Worm (Caenorhabditis elegans) whole organism, young adult: Measurements from ENCODE around the gene algn-9.

Source experiments
- B0035.1 ChIP-seq: sonication (generic microtip); optimal IDR thresholded peaks from 2 replicates; lab custom pipeline; 2016; ENCODE audit warnings: missing genetic modification characterization, mild to moderate bottlenecking, missing compliant biosample characterization, missing genotype, missing genetic modification reagents
- D2030.7 ChIP-seq: fragments of 200-800 bp; sonication (Bioruptor generic); IDR thresholded peaks from 2 replicates; pipeline ENCODE4 v1.3.6; 2022; ENCODE audit warnings: missing genetic modification reagents, missing genetic modification characterization, missing compliant biosample characterization
- F22D6.2 ChIP-seq: sonication (generic microtip); optimal IDR thresholded peaks from 2 replicates; lab custom pipeline; 2016; ENCODE audit warnings: mild to moderate bottlenecking, missing genetic modification characterization, missing compliant biosample characterization
- F23B12.7 ChIP-seq: sonication (generic microtip); optimal IDR thresholded peaks from 2 replicates; lab custom pipeline; 2017; ENCODE audit warnings: missing genetic modification characterization, mild to moderate bottlenecking, missing compliant biosample characterization, antibody characterized with exemption, moderate library complexity; ENCODE audit not compliant: insufficient read depth
- F33H1.4 ChIP-seq: fragments of 200-800 bp; sonication (Bioruptor generic); IDR thresholded peaks from 2 replicates; pipeline ENCODE4 v1.3.6; 2022; ENCODE audit warnings: missing genetic modification reagents, missing genetic modification characterization, missing compliant biosample characterization
- F57A8.1 ChIP-seq: fragments of 200-800 bp; sonication (Bioruptor generic); optimal IDR thresholded peaks from 2 replicates; lab custom pipeline; 2018; ENCODE audit warnings: mild to moderate bottlenecking, missing genetic modification characterization, moderate library complexity, missing compliant biosample characterization
- Y53G8AR.9 ChIP-seq: fragments of 200-800 bp; sonication (Bioruptor generic); conservative IDR thresholded peaks from 2 replicates; pipeline ENCODE4 v1.3.6; 2022; ENCODE audit warnings: missing genetic modification reagents, missing genetic modification characterization, missing compliant biosample characterization
- Y67H2A.10 ChIP-seq: fragments of 200-800 bp; sonication (Bioruptor generic); conservative IDR thresholded peaks from 2 replicates; pipeline ENCODE4 v1.3.6; 2022; ENCODE audit warnings: missing genetic modification reagents, missing genetic modification characterization, missing compliant biosample characterization
- Y95B8A.8 ChIP-seq: fragments of 200-800 bp; sonication (Bioruptor generic); IDR thresholded peaks from 2 replicates; pipeline ENCODE4 v1.3.6; 2022; ENCODE audit warnings: missing genetic modification reagents, missing genetic modification characterization, missing compliant biosample characterization
- ZK185.1 ChIP-seq: sonication (generic microtip); optimal IDR thresholded peaks from 2 replicates; lab custom pipeline; 2016; ENCODE audit warnings: mild to moderate bottlenecking, missing genetic modification characterization, missing compliant biosample characterization; ENCODE audit not compliant: poor library complexity, severe bottlenecking
- akir-1 ChIP-seq: fragments of 200-800 bp; sonication (Bioruptor generic); optimal IDR thresholded peaks from 2 replicates; lab custom pipeline; 2018; ENCODE audit warnings: mild to moderate bottlenecking, missing genetic modification characterization, moderate library complexity, missing compliant biosample characterization
- aptf-2 ChIP-seq: fragments of 200-800 bp; sonication (Bioruptor generic); conservative IDR thresholded peaks from 2 replicates; pipeline ENCODE4 v1.3.6; 2022; ENCODE audit warnings: missing genetic modification reagents, missing genetic modification characterization, missing compliant biosample characterization
- athp-1 ChIP-seq: sonication (generic microtip); optimal IDR thresholded peaks from 2 replicates; lab custom pipeline; 2017; ENCODE audit warnings: mild to moderate bottlenecking, missing genetic modification characterization, missing compliant biosample characterization
- attf-3 ChIP-seq: fragments of 200-800 bp; sonication (Bioruptor generic); conservative IDR thresholded peaks from 2 replicates; pipeline ENCODE4 v1.3.6; 2022; ENCODE audit warnings: missing genetic modification reagents, missing genetic modification characterization, missing compliant biosample characterization
- attf-5 ChIP-seq: fragments of 200-800 bp; sonication (Bioruptor generic); optimal IDR thresholded peaks from 2 replicates; lab custom pipeline; 2018; ENCODE audit warnings: mild to moderate bottlenecking, missing genetic modification characterization, missing compliant biosample characterization
- bed-1 ChIP-seq: fragments of 200-800 bp; sonication (Bioruptor generic); IDR thresholded peaks from 2 replicates; pipeline ENCODE4 v1.3.6; 2022; ENCODE audit warnings: missing genetic modification reagents, missing genetic modification characterization, missing compliant biosample characterization
- ceh-100 ChIP-seq: fragments of 200-800 bp; sonication (Bioruptor generic); IDR thresholded peaks from 2 replicates; pipeline ENCODE4 v1.3.6; 2022; ENCODE audit warnings: missing genetic modification reagents, missing genetic modification characterization, missing compliant biosample characterization
- ceh-27 ChIP-seq: fragments of 200-800 bp; sonication (Bioruptor generic); optimal IDR thresholded peaks from 2 replicates; lab custom pipeline; 2018; ENCODE audit warnings: mild to moderate bottlenecking, missing genetic modification characterization, moderate library complexity, missing compliant biosample characterization
- ceh-58 ChIP-seq: fragments of 200-800 bp; sonication (Bioruptor generic); IDR thresholded peaks from 2 replicates; pipeline ENCODE4 v1.3.6; 2022; ENCODE audit warnings: missing genetic modification characterization, missing compliant biosample characterization
- chd-7 ChIP-seq: sonication (generic microtip); optimal IDR thresholded peaks from 2 replicates; lab custom pipeline; 2016; ENCODE audit warnings: mild to moderate bottlenecking, missing genetic modification characterization, moderate library complexity, missing compliant biosample characterization
- die-1 ChIP-seq: sonication (generic microtip); optimal IDR thresholded peaks from 2 replicates; lab custom pipeline; 2016; ENCODE audit warnings: missing genotype, mild to moderate bottlenecking, missing genetic modification characterization, missing compliant biosample characterization
- dox-1 ChIP-seq: fragments of 200-800 bp; sonication (Bioruptor generic); IDR thresholded peaks from 2 replicates; pipeline ENCODE4 v1.3.6; 2022; ENCODE audit warnings: missing genetic modification reagents, missing genetic modification characterization, missing compliant biosample characterization
- egl-18 ChIP-seq: fragments of 200-800 bp; sonication (Bioruptor generic); IDR thresholded peaks from 2 replicates; pipeline ENCODE4 v1.3.6; 2022; ENCODE audit warnings: missing genetic modification reagents, missing genetic modification characterization, missing compliant biosample characterization
- egrh-3 ChIP-seq: fragments of 200-800 bp; sonication (Bioruptor generic); IDR thresholded peaks from 2 replicates; pipeline ENCODE4 v1.3.6; 2022; ENCODE audit warnings: missing genetic modification reagents, missing genetic modification characterization, missing compliant biosample characterization
- gei-17 ChIP-seq: fragments of 200-800 bp; sonication (Bioruptor generic); optimal IDR thresholded peaks from 2 replicates; lab custom pipeline; 2018; ENCODE audit warnings: mild to moderate bottlenecking, missing genetic modification characterization, missing compliant biosample characterization
- hmg-20 ChIP-seq: fragments of 200-800 bp; sonication (Bioruptor generic); IDR thresholded peaks from 2 replicates; pipeline ENCODE4 v1.3.6; 2022; ENCODE audit warnings: missing genetic modification reagents, missing genetic modification characterization, missing compliant biosample characterization
- hrde-1 ChIP-seq: sonication (generic microtip); optimal IDR thresholded peaks from 2 replicates; lab custom pipeline; 2016; ENCODE audit warnings: missing genetic modification characterization, mild to moderate bottlenecking, missing compliant biosample characterization, moderate library complexity, missing genotype, missing genetic modification reagents, borderline replicate concordance
- hsf-1 ChIP-seq: fragments of 200-800 bp; sonication (Bioruptor generic); IDR thresholded peaks from 2 replicates; pipeline ENCODE4 v1.3.6; 2022; ENCODE audit warnings: missing genetic modification reagents, missing genetic modification characterization, missing compliant biosample characterization
- let-607 ChIP-seq, 2 experiments: fragments of 200-800 bp in 1 of 2; sonication (Bioruptor generic) in 1 of 2; sonication (generic microtip) in 1 of 2; optimal IDR thresholded peaks; 2 replicates each; lab custom pipeline; 2016 to 2018; ENCODE audit warnings: mild to moderate bottlenecking in 2 of 2, missing compliant biosample characterization in 2 of 2, missing genetic modification characterization in 2 of 2, moderate library complexity in 2 of 2, missing genotype in 1 of 2
- lin-54 ChIP-seq: fragments of 200-800 bp; sonication (Bioruptor generic); optimal IDR thresholded peaks from 2 replicates; lab custom pipeline; 2018; ENCODE audit warnings: mild to moderate bottlenecking, missing genetic modification characterization, missing compliant biosample characterization
- madf-10 ChIP-seq: sonication (generic microtip); optimal IDR thresholded peaks from 2 replicates; lab custom pipeline; 2016; ENCODE audit warnings: mild to moderate bottlenecking, missing genetic modification characterization, missing compliant biosample characterization
- madf-3 ChIP-seq: fragments of 200-800 bp; sonication (Bioruptor generic); IDR thresholded peaks from 2 replicates; pipeline ENCODE4 v1.3.6; 2022; ENCODE audit warnings: missing genetic modification reagents, missing genetic modification characterization, missing compliant biosample characterization
- madf-6 ChIP-seq: fragments of 200-800 bp; sonication (Bioruptor generic); IDR thresholded peaks from 2 replicates; pipeline ENCODE4 v1.3.6; 2022; ENCODE audit warnings: missing genetic modification reagents, missing genetic modification characterization, missing compliant biosample characterization
- mes-4 ChIP-seq: sonication (generic microtip); optimal IDR thresholded peaks from 2 replicates; lab custom pipeline; 2016; ENCODE audit warnings: missing genotype, missing genetic modification characterization, missing compliant biosample characterization
- nfya-2 ChIP-seq: fragments of 200-800 bp; sonication (Bioruptor generic); IDR thresholded peaks from 2 replicates; pipeline ENCODE4 v1.3.6; 2022; ENCODE audit warnings: missing genetic modification reagents, missing genetic modification characterization, missing compliant biosample characterization
- nfyb-1 ChIP-seq: fragments of 200-800 bp; sonication (Bioruptor generic); IDR thresholded peaks from 2 replicates; pipeline ENCODE4 v1.3.6; 2022; ENCODE audit warnings: missing genetic modification reagents, missing genetic modification characterization, missing compliant biosample characterization
- nhr-120 ChIP-seq: fragments of 200-800 bp; sonication (Bioruptor generic); IDR thresholded peaks from 2 replicates; pipeline ENCODE4 v1.3.6; 2022; ENCODE audit warnings: missing genetic modification characterization, missing compliant biosample characterization
- rcor-1 ChIP-seq: fragments of 200-800 bp; sonication (Bioruptor generic); IDR thresholded peaks from 2 replicates; pipeline ENCODE4 v1.3.6; 2022; ENCODE audit warnings: missing genetic modification reagents, missing genetic modification characterization, missing compliant biosample characterization
- sea-2 ChIP-seq: fragments of 200-800 bp; sonication (Bioruptor generic); IDR thresholded peaks from 2 replicates; pipeline ENCODE4 v1.3.6; 2022; ENCODE audit warnings: missing genetic modification characterization, missing compliant biosample characterization
- somi-1 ChIP-seq: fragments of 200-800 bp; sonication (Bioruptor generic); optimal IDR thresholded peaks from 2 replicates; lab custom pipeline; 2018; ENCODE audit warnings: mild to moderate bottlenecking, missing genetic modification characterization, missing compliant biosample characterization
- tbp1 ChIP-seq: fragments of 200-800 bp; sonication (Bioruptor generic); optimal IDR thresholded peaks from 2 replicates; lab custom pipeline; 2018; ENCODE audit warnings: mild to moderate bottlenecking, missing genetic modification characterization, missing compliant biosample characterization
- unc-130 ChIP-seq: sonication (generic microtip); optimal IDR thresholded peaks from 2 replicates; lab custom pipeline; 2016; ENCODE audit warnings: missing genetic modification reagents, missing genetic modification characterization, missing compliant biosample characterization
- unc-62 ChIP-seq: fragments of 150-350 bp; optimal IDR thresholded peaks from 2 replicates; lab custom pipeline; 2014; ENCODE audit warnings: missing biosample characterization, missing genetic modification reagents, missing genetic modification characterization
- zfh-2 ChIP-seq: fragments of 200-800 bp; sonication (Bioruptor generic); conservative IDR thresholded peaks from 2 replicates; pipeline ENCODE4 v1.3.6; 2022; ENCODE audit warnings: missing genetic modification reagents, missing genetic modification characterization, missing compliant biosample characterization
- ztf-18 ChIP-seq: sonication (generic microtip); optimal IDR thresholded peaks from 2 replicates; lab custom pipeline; 2016; ENCODE audit warnings: missing genotype, mild to moderate bottlenecking, missing genetic modification characterization, missing compliant biosample characterization
- ztf-28 ChIP-seq: fragments of 200-800 bp; sonication (Bioruptor generic); IDR thresholded peaks from 2 replicates; pipeline ENCODE4 v1.3.6; 2022; ENCODE audit warnings: missing genetic modification reagents, missing genetic modification characterization, missing compliant biosample characterization
- ztf-6 ChIP-seq: fragments of 200-800 bp; sonication (Bioruptor generic); IDR thresholded peaks from 2 replicates; pipeline ENCODE4 v1.3.6; 2022; ENCODE audit warnings: missing genetic modification reagents, missing genetic modification characterization, missing compliant biosample characterization

algn-9 gene

ce11 chrII:10574177-10574576 is 10.0 kb upstream of the algn-9 start (continued):
- no peak for TF ChIP-seq gei-17 (GFP tag; lab: Kevin White, UChicago)
- TF ChIP-seq attf-5, result no peak
- no peak for TF ChIP-seq unc-130 (GFP tag; lab: Kevin White, UChicago)
- TF ChIP-seq ztf-18 (tag; lab: Kevin White, UChicago), result no peak
- no peak for TF ChIP-seq tbp1
- no peak for TF ChIP-seq F22D6.2 (tag; lab: Kevin White, UChicago)
- TF ChIP-seq dox-1, result no peak
- TF ChIP-seq aptf-2 (GFP tag; lab: Robert Waterston, UW), result no peak

ce11 chrII:10578843-10579430 is 5.2 kb upstream of the algn-9 start, which contains the start of gene rpb-6:
Gene rpb-6, plus strand, starts transcription at chrII:10579380.
- TF ChIP-seq B0035.1 (tag; lab: Kevin White, UChicago) (no peak), akir-1 (no peak), nhr-120 (GFP tag; lab: Robert Waterston, UW) (no peak), bed-1 (GFP tag; lab: Robert Waterston, UW) (no peak), madf-10 (tag; lab: Kevin White, UChicago) (no peak), sea-2 (GFP tag; lab: Robert Waterston, UW) (no peak), Y53G8AR.9 (GFP tag; lab: Robert Waterston, UW) (no peak), let-607 (tag; optimal IDR thresholded peaks at IDR 0.05; lab: Kevin White, UChicago) (no peak), ceh-100 (GFP tag; lab: Robert Waterston, UW) (no peak), nfya-2 (GFP tag; lab: Robert Waterston, UW) (no peak), zfh-2 (GFP tag; lab: Robert Waterston, UW) (no peak), nfyb-1 (no peak), ZK185.1 (tag; lab: Kevin White, UChicago) (no peak), unc-62 (GFP tag; lab: Kevin White, UChicago) (no peak), Y67H2A.10 (GFP tag; lab: Robert Waterston, UW) (no peak), somi-1 (GFP tag; lab: Kevin White, UChicago) (no peak), ztf-6 (GFP tag; lab: Robert Waterston, UW) (no peak), attf-3 (peak; percentile 92), hmg-20 (GFP tag; lab: Robert Waterston, UW) (no peak), attf-5 (no peak), madf-6 (GFP tag; lab: Robert Waterston, UW) (peak; percentile 49; the same call in 1 of the 2 replicates), ceh-58 (no peak), hsf-1 (GFP tag; lab: Robert Waterston, UW) (no peak), egrh-3 (GFP tag; lab: Robert Waterston, UW) (no peak), ztf-28 (GFP tag; lab: Robert Waterston, UW) (no peak), hrde-1 (tag; lab: Kevin White, UChicago) (no peak), Y95B8A.8 (GFP tag; lab: Robert Waterston, UW) (no peak), D2030.7 (GFP tag; lab: Robert Waterston, UW) (no peak), ceh-27 (GFP tag; lab: Kevin White, UChicago) (no peak), athp-1 (tag; lab: Kevin White, UChicago) (no peak), lin-54 (GFP tag; lab: Kevin White, UChicago) (peak; percentile 67), rcor-1 (GFP tag; lab: Robert Waterston, UW) (no peak), chd-7 (tag; lab: Kevin White, UChicago) (no peak), egl-18 (GFP tag; lab: Robert Waterston, UW) (no peak), madf-3 (GFP tag; lab: Robert Waterston, UW) (no peak), F22D6.2 (tag; lab: Kevin White, UChicago) (no peak), F33H1.4 (GFP tag; lab: Robert Waterston, UW) (peak; percentile 56), F57A8.1 (no peak), die-1 (tag; lab: Kevin White, UChicago) (no peak), F23B12.7 (no peak), mes-4 (no peak)
